Fruit fly (Drosophila melanogaster): ENCODE results near the gene gny.
A peak's percentile ranks its signal among the peaks of the same experiment; 100 is the strongest.

gny gene

dm6 chr2L:10334854-10335277, 45.0 kb upstream of the gny start (continued):
- TF ChIP-seq Elba2 (GFP tag; optimal IDR thresholded peaks at IDR 0.05) (no peak), CG12942 (GFP tag; optimal IDR thresholded peaks at IDR 0.05) (peak; percentile 6), Abd-B (GFP tag; optimal IDR thresholded peaks at IDR 0.05) (no peak), Ptx1 (GFP tag; IDR thresholded peaks at IDR 0.05) (peak; percentile 35; the same call in 1 of the 2 replicates), CG17612 (GFP tag; IDR thresholded peaks at IDR 0.05) (no peak), gt (GFP tag; IDR thresholded peaks at IDR 0.05) (no peak), CrebB (tag; optimal IDR thresholded peaks at IDR 0.05) (peak; percentile 89), CG7372 (GFP tag; IDR thresholded peaks at IDR 0.05) (0 out of 2 replicates have a peak, but pooled peaks have one; percentile 10), CG12299 (tag; optimal IDR thresholded peaks at IDR 0.05) (peak; percentile 70), crp (GFP tag; optimal IDR thresholded peaks at IDR 0.05) (no peak), bbx (GFP tag; IDR thresholded peaks at IDR 0.05; ENCODE audit: partially characterized antibody) (peak; percentile 51), Stat92E (GFP tag; optimal IDR thresholded peaks at IDR 0.05) (peak in 1 of 3 experiments; percentile 33), Fer2 (tag; optimal IDR thresholded peaks at IDR 0.05) (peak; percentile 38), stwl (tag; optimal IDR thresholded peaks at IDR 0.05) (peak; percentile 65), hbn (GFP tag; IDR thresholded peaks at IDR 0.05; ENCODE audit: partially characterized antibody) (peak; percentile 61), chinmo (GFP tag; IDR thresholded peaks at IDR 0.05; ENCODE audit: partially characterized antibody) (peak; percentile 98), CG16815 (GFP tag; optimal IDR thresholded peaks at IDR 0.05) (no peak), ttk (GFP tag; IDR thresholded peaks at IDR 0.05) (no peak), disco-r (GFP tag; optimal IDR thresholded peaks at IDR 0.05) (peak; percentile 24), org-1 (GFP tag; optimal IDR thresholded peaks at IDR 0.05) (no peak), CG4820 (GFP tag; optimal IDR thresholded peaks at IDR 0.05) (peak; percentile 2), Optix (GFP tag; IDR thresholded peaks at IDR 0.05) (no peak), NfI (GFP tag; optimal IDR thresholded peaks at IDR 0.05) (peak; percentile 59), CG12104 (GFP tag; optimal IDR thresholded peaks at IDR 0.05) (no peak), corto (GFP tag; optimal IDR thresholded peaks at IDR 0.05) (no peak), Chrac-16 (GFP tag; optimal IDR thresholded peaks at IDR 0.05) (peak; percentile 2), B-H2 (GFP tag; optimal IDR thresholded peaks at IDR 0.05) (peak; percentile 87), CG4854 (GFP tag; optimal IDR thresholded peaks at IDR 0.05) (peak; percentile 32), slp2 (GFP tag; optimal IDR thresholded peaks at IDR 0.05) (peak; percentile 43), odd (GFP tag; optimal IDR thresholded peaks at IDR 0.05) (peak; percentile 67), nerfin-1 (tag; optimal IDR thresholded peaks at IDR 0.05) (peak; percentile 66), CG8944 (GFP tag; optimal IDR thresholded peaks at IDR 0.05) (no peak), gcm (GFP tag; optimal IDR thresholded peaks at IDR 0.05) (peak; percentile 34), her (GFP tag; optimal IDR thresholded peaks at IDR 0.05) (peak; percentile 75), CG5245 (GFP tag; optimal IDR thresholded peaks at IDR 0.05) (no peak), pan (optimal IDR thresholded peaks at IDR 0.05) (no peak), pan (GFP tag; optimal IDR thresholded peaks at IDR 0.05 in 1 of 2, IDR thresholded peaks at IDR 0.05 in 1 of 2) (no peak), gro (GFP tag; optimal IDR thresholded peaks at IDR 0.05) (peak; percentile 82), kah (GFP tag; optimal IDR thresholded peaks at IDR 0.05) (peak; percentile 76), CG15514 (GFP tag; optimal IDR thresholded peaks at IDR 0.05) (peak; percentile 96), Dfd (GFP tag; optimal IDR thresholded peaks at IDR 0.05) (no peak), abd-A (tag; optimal IDR thresholded peaks at IDR 0.05) (peak; percentile 99), Bteb2 (GFP tag; optimal IDR thresholded peaks at IDR 0.05) (peak; percentile 36), gfzf (GFP tag; optimal IDR thresholded peaks at IDR 0.05) (peak; percentile 34), Dref (GFP tag; IDR thresholded peaks at IDR 0.05) (peak; percentile 45), CG13287 (GFP tag; IDR thresholded peaks at IDR 0.05; ENCODE audit: partially characterized antibody) (peak; percentile 81), hth (optimal IDR thresholded peaks at IDR 0.05) (no peak), Spps (tag; optimal IDR thresholded peaks at IDR 0.05) (peak; percentile 43), HLHmδ (GFP tag; optimal IDR thresholded peaks at IDR 0.05) (peak; percentile 93), CG2678 (tag; optimal IDR thresholded peaks at IDR 0.05) (peak; percentile 73)
